Worm (Caenorhabditis elegans) whole organism, L4/young adult: ENCODE measurements around the gene F13H10.5.

ENCODE experiments used
- W03F9.2 ChIP-seq: fragments of 150-350 bp; optimal IDR thresholded peaks from 2 replicates; lab custom pipeline; 2014; ENCODE audit warnings: missing biosample characterization, missing genetic modification characterization
- dao-5 ChIP-seq: sonication (generic microtip); optimal IDR thresholded peaks from 2 replicates; lab custom pipeline; 2016; ENCODE audit warnings: missing genotype, missing genetic modification characterization, moderate library complexity, missing compliant biosample characterization
- him-1 ChIP-seq: sonication (generic microtip); optimal IDR thresholded peaks from 2 replicates; lab custom pipeline; 2016; ENCODE audit warnings: missing genotype, missing genetic modification reagents, missing genetic modification characterization, missing compliant biosample characterization

- TF ChIP-seq him-1 (tag; lab: Kevin White, UChicago): no peak
- TF ChIP-seq dao-5 (tag; lab: Kevin White, UChicago): no peak
- TF ChIP-seq W03F9.2 (tag; lab: Kevin White, UChicago): no peak
Observed at ce11 chrIV:11031640-11032039, 40.8 kb downstream of the F13H10.5 start.
